Worm (Caenorhabditis elegans) whole organism, L4 larva: Measurements from ENCODE around the gene acp-3.

ENCODE experiments used
- F49E8.2 ChIP-seq: sonication (generic microtip); optimal IDR thresholded peaks from 2 replicates; lab custom pipeline; 2016; ENCODE audit warnings: missing compliant biosample characterization, mild to moderate bottlenecking, missing genetic modification characterization, borderline replicate concordance
- Y105C5A.15 ChIP-seq: fragments of 200-800 bp; sonication (Bioruptor generic); IDR thresholded peaks from 2 replicates; pipeline ENCODE4 v1.3.6; 2022; ENCODE audit warnings: missing genetic modification characterization, missing compliant biosample characterization
- Y48G9A.11 ChIP-seq: fragments of 200-800 bp; sonication (Bioruptor generic); IDR thresholded peaks from 2 replicates; pipeline ENCODE4 v1.3.6; 2022; ENCODE audit warnings: missing genetic modification reagents, missing genetic modification characterization, missing compliant biosample characterization
- aha-1 ChIP-seq: fragments of 150-350 bp; peaks from one replicate; lab custom pipeline; 2014; ENCODE audit warnings: missing biosample characterization, missing genetic modification characterization
- aly-2 ChIP-seq: sonication (generic microtip); optimal IDR thresholded peaks from 2 replicates; lab custom pipeline; 2018; ENCODE audit warnings: missing biosample characterization, missing genetic modification characterization
- ama-1 ChIP-seq: fragments of 150-350 bp; optimal IDR thresholded peaks from 2 replicates; lab custom pipeline; 2014; ENCODE audit warnings: inconsistent platforms, mixed read lengths
- ceh-32 ChIP-seq: sonication (generic microtip); optimal IDR thresholded peaks from 2 replicates; lab custom pipeline; 2016; ENCODE audit warnings: mild to moderate bottlenecking, missing genetic modification characterization, missing compliant biosample characterization; ENCODE audit not compliant: poor library complexity
- daf-16 ChIP-seq, 3 experiments: sonication (generic microtip); optimal IDR thresholded peaks; 2 replicates each; lab custom pipeline; 2016 to 2017; ENCODE audit warnings: missing genetic modification characterization in 3 of 3, missing genetic modification reagents in 3 of 3, mild to moderate bottlenecking in 2 of 3, missing compliant biosample characterization in 2 of 3, missing biosample characterization in 1 of 3, moderate library complexity in 1 of 3
- dpl-1 ChIP-seq: fragments of 150-350 bp; optimal IDR thresholded peaks from 2 replicates; lab custom pipeline; 2014; ENCODE audit warnings: missing biosample characterization, missing genetic modification reagents, missing genetic modification characterization
- duxl-1 ChIP-seq: sonication (generic microtip); optimal IDR thresholded peaks from 2 replicates; lab custom pipeline; 2016; ENCODE audit warnings: mild to moderate bottlenecking, missing genetic modification characterization, moderate library complexity, missing compliant biosample characterization; ENCODE audit not compliant: poor library complexity
- dve-1 ChIP-seq: sonication (generic microtip); optimal IDR thresholded peaks from 2 replicates; lab custom pipeline; 2017; ENCODE audit warnings: antibody characterized with exemption, mild to moderate bottlenecking, missing genetic modification characterization, missing compliant biosample characterization; ENCODE audit not compliant: insufficient read depth
- egl-43 ChIP-seq: fragments of 200-800 bp; sonication (Bioruptor generic); IDR thresholded peaks from 2 replicates; pipeline ENCODE4 v1.3.6; 2022; ENCODE audit warnings: missing genetic modification reagents, missing genetic modification characterization, missing compliant biosample characterization
- hmg-1.1 ChIP-seq: fragments of 200-800 bp; sonication (Bioruptor generic); IDR thresholded peaks from 2 replicates; pipeline ENCODE4 v1.3.6; 2022; ENCODE audit warnings: missing genetic modification reagents, missing genetic modification characterization, missing compliant biosample characterization
- lin-1 ChIP-seq: fragments of 200-800 bp; sonication (Bioruptor generic); IDR thresholded peaks from 2 replicates; pipeline ENCODE4 v1.3.6; 2022; ENCODE audit warnings: missing genetic modification reagents, missing genetic modification characterization, missing compliant biosample characterization
- lin-13 ChIP-seq: fragments of 150-350 bp; optimal IDR thresholded peaks from 2 replicates; lab custom pipeline; 2014; ENCODE audit warnings: missing biosample characterization, missing genetic modification reagents, missing genetic modification characterization
- lin-29 ChIP-seq: fragments of 200-800 bp; sonication (Bioruptor generic); IDR thresholded peaks from 2 replicates; pipeline ENCODE4 v1.3.6; 2022; ENCODE audit warnings: missing genetic modification reagents, missing genetic modification characterization, missing compliant biosample characterization
- lsy-2 ChIP-seq, 2 experiments: fragments of 150-350 bp in 1 of 2; sonication (generic microtip) in 1 of 2; optimal IDR thresholded peaks; 2 replicates each; lab custom pipeline; 2014 to 2017; ENCODE audit warnings: missing biosample characterization in 2 of 2, missing genetic modification characterization in 2 of 2
- madf-5 ChIP-seq, 2 experiments: fragments of 200-800 bp; sonication (Bioruptor generic); IDR thresholded peaks; 2 replicates each; pipeline ENCODE4 v1.3.6; 2022; ENCODE audit warnings: missing compliant biosample characterization in 2 of 2, missing genetic modification characterization in 2 of 2
- mdt-29 ChIP-seq: fragments of 200-800 bp; sonication (Bioruptor generic); IDR thresholded peaks from 2 replicates; pipeline ENCODE4 v1.3.6; 2022; ENCODE audit warnings: missing genetic modification reagents, missing genetic modification characterization, missing compliant biosample characterization
- mep-1 ChIP-seq: fragments of 150-350 bp; sonication (generic microtip); optimal IDR thresholded peaks from 3 replicates; lab custom pipeline; 2014; ENCODE audit warnings: missing biosample characterization, missing genetic modification characterization
- mxl-3 ChIP-seq: fragments of 200-800 bp; sonication (Bioruptor generic); optimal IDR thresholded peaks from 2 replicates; lab custom pipeline; 2018; ENCODE audit warnings: mild to moderate bottlenecking, missing genetic modification characterization, missing compliant biosample characterization
- nhr-10 ChIP-seq: fragments of 150-350 bp; optimal IDR thresholded peaks from 2 replicates; lab custom pipeline; 2014; ENCODE audit warnings: missing biosample characterization, missing genetic modification characterization
- nhr-28 ChIP-seq: fragments of 150-350 bp; optimal IDR thresholded peaks from 2 replicates; lab custom pipeline; 2014; ENCODE audit warnings: missing biosample characterization, missing genetic modification characterization
- nhr-76 ChIP-seq: fragments of 150-350 bp; optimal IDR thresholded peaks from 2 replicates; lab custom pipeline; 2014; ENCODE audit warnings: missing biosample characterization, missing genetic modification characterization
- pha-4 ChIP-seq, 2 experiments: fragments of 150-350 bp in 1 of 2; fragments of 200-800 bp in 1 of 2; sonication (Bioruptor generic) in 1 of 2; IDR thresholded peaks in 1 of 2; optimal IDR thresholded peaks in 1 of 2; 2 replicates each; pipeline versions ENCODE4 v1.3.6 to Lab custom; 2014 to 2022; ENCODE audit warnings: missing genetic modification characterization in 2 of 2, missing genetic modification reagents in 2 of 2, missing biosample characterization in 1 of 2, missing compliant biosample characterization in 1 of 2
- snpc-4 ChIP-seq: fragments of 150-350 bp; optimal IDR thresholded peaks from 2 replicates; lab custom pipeline; 2014; ENCODE audit warnings: missing biosample characterization, missing genetic modification characterization
- spr-1 ChIP-seq: sonication (generic microtip); optimal IDR thresholded peaks from 2 replicates; lab custom pipeline; 2016; ENCODE audit warnings: mild to moderate bottlenecking, missing genetic modification characterization, missing compliant biosample characterization
- tag-97 ChIP-seq: fragments of 200-800 bp; sonication (Bioruptor generic); IDR thresholded peaks from 2 replicates; pipeline ENCODE4 v1.3.6; 2022; ENCODE audit warnings: missing genetic modification characterization, missing compliant biosample characterization
- tra-1 ChIP-seq: fragments of 200-800 bp; sonication (Bioruptor generic); IDR thresholded peaks from 2 replicates; pipeline ENCODE4 v1.3.6; 2022; ENCODE audit warnings: missing genetic modification reagents, missing genetic modification characterization, missing compliant biosample characterization
- unc-130 ChIP-seq: sonication (generic microtip); optimal IDR thresholded peaks from 2 replicates; lab custom pipeline; 2016; ENCODE audit warnings: missing genetic modification reagents, missing genetic modification characterization, missing compliant biosample characterization
- unc-62 ChIP-seq, 3 experiments: fragments of 150-350 bp in 1 of 3; sonication (generic microtip); optimal IDR thresholded peaks in 2 of 3; peaks in 1 of 3; 1 replicate in 1 of 3; 2 replicates in 2 of 3; lab custom pipeline; 2014 to 2017; ENCODE audit warnings: missing biosample characterization in 3 of 3, missing genetic modification characterization in 3 of 3, missing genetic modification reagents in 3 of 3, missing genotype in 1 of 3
- vab-7 ChIP-seq: fragments of 200-800 bp; sonication (Bioruptor generic); IDR thresholded peaks from 2 replicates; pipeline ENCODE4 v1.3.6; 2022; ENCODE audit warnings: missing genetic modification reagents, missing genetic modification characterization, missing compliant biosample characterization
- zag-1 ChIP-seq: fragments of 150-350 bp; optimal IDR thresholded peaks from 2 replicates; lab custom pipeline; 2014; ENCODE audit warnings: missing biosample characterization, missing genetic modification characterization
- zip-11 ChIP-seq: fragments of 200-800 bp; sonication (Bioruptor generic); IDR thresholded peaks from 2 replicates; pipeline ENCODE4 v1.3.6; 2022; ENCODE audit warnings: missing genetic modification characterization, missing compliant biosample characterization
- zip-2 ChIP-seq: fragments of 150-350 bp; optimal IDR thresholded peaks from 2 replicates; lab custom pipeline; 2014; ENCODE audit warnings: missing biosample characterization, missing genetic modification characterization

Gene acp-3

DNA sequence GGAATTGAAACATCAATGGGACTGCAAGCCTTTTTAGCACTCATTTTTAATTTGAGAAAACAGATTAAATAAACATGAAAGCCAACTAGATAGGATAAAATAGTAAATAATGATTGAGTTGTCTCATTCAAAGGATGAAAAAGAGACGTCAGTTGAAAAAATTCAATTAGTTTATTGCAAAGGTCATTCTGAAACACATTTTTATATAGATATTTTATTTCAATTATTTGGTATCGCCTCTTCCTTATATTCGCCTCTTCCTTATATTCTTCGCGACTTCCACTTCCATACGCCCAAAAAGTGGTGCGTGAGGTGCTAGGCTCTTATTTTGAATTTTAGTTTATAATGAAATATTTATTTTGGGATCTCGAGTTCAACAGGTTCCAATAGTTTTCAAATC lies 1.9 kb downstream of the acp-3 start, which contains the start of gene acp-4:
TSS of gene acp-4 (minus strand) at position 101 of the 400 bp plus-strand sequence.
- TF ChIP-seq lin-1 (GFP tag; lab: Robert Waterston, UW) (no peak), madf-5 (GFP tag; IDR thresholded peaks at IDR 0.05; lab: Robert Waterston, UW) (no peak), zag-1 (tag; lab: Kevin White, UChicago) (no peak), ceh-32 (tag; lab: Kevin White, UChicago) (no peak), hmg-1.1 (GFP tag; lab: Robert Waterston, UW) (no peak), ama-1 (lab: Kevin White, UChicago) (no peak), tra-1 (GFP tag; lab: Robert Waterston, UW) (no peak), dve-1 (no peak), lsy-2 (tag; optimal IDR thresholded peaks at IDR 0.05; lab: Kevin White, UChicago) (no peak), zip-2 (tag; lab: Kevin White, UChicago) (no peak), tag-97 (GFP tag; lab: Robert Waterston, UW) (no peak), lin-29 (no peak), pha-4 (GFP tag; IDR thresholded peaks at IDR 0.05; lab: Robert Waterston, UW) (no peak), pha-4 (tag; optimal IDR thresholded peaks at IDR 0.05; lab: Kevin White, UChicago) (no peak), zip-11 (no peak), egl-43 (GFP tag; lab: Robert Waterston, UW) (no peak)
- TF ChIP-seq, all 104 proteins: peak for 0

DNA sequence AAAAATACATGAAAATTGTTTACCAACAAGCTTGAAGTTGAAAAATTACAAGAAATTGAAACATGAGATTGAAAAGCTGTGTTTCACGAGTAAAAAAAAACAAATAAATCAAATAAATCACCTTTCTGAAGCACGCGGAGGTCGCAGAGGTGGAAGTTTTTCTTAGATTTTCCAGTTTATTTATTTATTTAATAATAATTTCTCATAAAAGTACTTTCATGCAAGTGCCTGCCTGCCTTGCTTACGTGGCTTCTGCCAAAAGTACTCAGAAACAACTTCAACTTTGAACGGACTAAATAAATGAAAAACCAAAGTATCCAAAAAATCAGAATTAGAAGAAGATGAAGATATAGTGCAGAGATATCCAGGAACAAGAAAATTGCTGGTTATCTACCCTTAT lies 5.0 kb downstream of the acp-3 start, which contains the start of gene acp-2:
TSS of gene acp-2 (minus strand) at position 101 of the 400 bp plus-strand sequence.
- TF ChIP-seq spr-1 (tag; lab: Kevin White, UChicago) (no peak), tra-1 (GFP tag; lab: Robert Waterston, UW) (no peak), snpc-4 (no peak), Y48G9A.11 (no peak), Y105C5A.15 (GFP tag; lab: Robert Waterston, UW) (no peak), lin-13 (no peak), mep-1 (tag; lab: Kevin White, UChicago) (no peak), nhr-76 (tag; lab: Kevin White, UChicago) (no peak), unc-62 (GFP tag; optimal IDR thresholded peaks at IDR 0.05 in 1 of 2; lab: Kevin White, UChicago) (no peak), unc-62 (tag; optimal IDR thresholded peaks at IDR 0.05; lab: Kevin White, UChicago) (no peak), aly-2 (no peak), ama-1 (lab: Kevin White, UChicago) (no peak), vab-7 (GFP tag; lab: Robert Waterston, UW) (no peak)

DNA sequence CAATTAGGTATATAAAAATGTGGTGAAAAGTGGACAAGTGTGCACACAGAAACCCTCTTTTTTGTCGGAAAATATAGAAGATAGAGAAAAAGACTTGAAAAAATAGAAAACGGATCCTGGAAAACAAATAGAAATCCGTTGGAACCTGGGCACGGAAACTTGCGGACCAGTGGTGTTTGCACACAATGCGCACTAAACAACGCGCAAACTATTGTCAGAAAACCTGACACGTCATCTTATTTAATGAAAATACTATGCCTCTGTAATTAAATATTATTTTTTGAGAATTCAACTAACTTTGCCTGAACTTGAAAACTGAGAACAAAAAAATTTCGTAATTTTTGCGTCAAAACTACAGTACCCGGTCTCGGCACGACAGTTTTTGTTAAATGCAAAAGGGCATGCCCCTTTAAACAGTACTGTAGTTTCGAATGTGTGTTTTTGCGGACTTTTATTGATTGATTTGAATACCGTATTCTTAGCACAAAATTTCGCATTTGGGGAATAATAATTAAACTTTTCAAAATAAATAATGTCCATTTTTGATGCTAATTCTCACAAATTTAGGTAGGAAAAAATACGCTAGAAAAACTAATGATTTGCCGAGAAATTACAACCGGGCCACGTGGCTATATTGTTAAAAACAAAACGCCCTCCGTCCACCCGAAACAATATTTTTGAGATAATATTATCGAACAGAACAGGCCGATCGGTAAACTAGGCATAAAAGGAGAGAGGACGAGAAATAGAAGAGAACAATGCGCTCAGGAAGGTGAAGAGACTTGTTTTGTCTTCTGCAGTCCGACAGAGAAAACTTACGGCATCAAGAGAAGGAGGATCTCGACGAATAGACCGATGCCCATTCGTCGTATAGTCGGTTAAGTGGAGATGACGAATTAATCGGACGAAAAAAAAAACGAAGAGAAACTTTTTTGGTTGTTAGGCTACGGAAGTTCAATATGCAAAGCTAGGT lies 7.7 kb downstream of the acp-3 start:
- TF ChIP-seq nhr-10 (no peak), dpl-1 (GFP tag; lab: Kevin White, UChicago) (peak; percentile 24), duxl-1 (no peak), lsy-2 (tag; optimal IDR thresholded peaks at IDR 0.05; lab: Kevin White, UChicago) (peak in 1 of 2 experiments; percentile 43), daf-16 (GFP tag; optimal IDR thresholded peaks at IDR 0.05; lab: Kevin White, UChicago) (no peak), daf-16 (tag; optimal IDR thresholded peaks at IDR 0.05; lab: Kevin White, UChicago) (peak; percentile 8), aha-1 (tag; lab: Kevin White, UChicago) (peak; percentile 76), unc-130 (GFP tag; lab: Kevin White, UChicago) (peak; percentile 14), mdt-29 (GFP tag; lab: Robert Waterston, UW) (no peak), mxl-3 (GFP tag; lab: Kevin White, UChicago) (peak; percentile 7), vab-7 (GFP tag; lab: Robert Waterston, UW) (no peak), hmg-1.1 (GFP tag; lab: Robert Waterston, UW) (peak; percentile 36; the same call in 1 of the 2 replicates), nhr-28 (tag; lab: Kevin White, UChicago) (peak; percentile 19), F49E8.2 (tag; lab: Kevin White, UChicago) (peak; percentile 52)
